Fruit fly (Drosophila melanogaster) whole organism, larva: ENCODE measurements around the gene CG13002.

Source experiments
- noc ChIP-seq: fragments of 200-800 bp; sonication (Bioruptor generic); optimal IDR thresholded peaks from 3 replicates; lab custom pipeline; 2019; ENCODE audit warnings: missing biosample characterization, mild to moderate bottlenecking, missing genetic modification characterization, moderate library complexity

The CG13002 gene

DNA sequence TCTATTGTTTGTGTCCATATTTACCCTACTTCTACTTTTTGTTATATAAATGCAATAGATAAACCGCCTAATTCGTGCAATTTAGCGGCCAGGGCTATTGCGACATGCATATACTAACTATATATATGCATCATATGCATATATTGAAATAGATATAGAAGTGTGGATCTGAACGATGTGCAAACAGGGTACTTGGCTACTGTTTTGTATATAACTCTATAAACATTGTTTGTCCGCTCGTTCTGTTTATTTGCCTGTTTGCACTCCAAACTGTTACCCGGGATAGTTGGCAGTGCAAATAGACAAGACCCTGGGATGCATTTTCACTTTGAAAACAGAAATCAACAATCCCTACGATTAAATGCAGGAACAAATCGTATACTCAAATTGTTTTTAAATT lies 3.4 kb downstream of the CG13002 start:
- no peak for TF ChIP-seq noc (tag; lab: Kevin White, UChicago)

DNA sequence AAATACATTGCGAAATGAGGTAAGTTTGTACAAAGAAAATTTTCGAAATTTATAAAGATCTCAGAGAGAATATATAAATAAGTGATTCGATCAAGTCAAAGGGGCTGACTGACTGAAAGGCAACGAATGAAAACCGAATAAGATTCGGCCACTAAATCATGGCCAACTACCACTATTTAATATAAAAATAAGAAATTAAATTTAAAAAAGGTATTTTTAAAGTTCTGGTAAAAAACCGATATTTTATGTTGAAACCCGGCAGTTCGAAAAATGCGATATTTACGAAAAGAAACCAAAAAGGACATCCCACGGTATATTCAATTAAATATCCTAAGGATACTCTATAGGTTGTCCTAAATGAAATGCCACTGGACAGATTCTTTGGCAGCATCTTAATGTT lies 7.5 kb downstream of the CG13002 start, which contains the start of gene CG33252:
TSS of gene CG33252 (minus strand) at position 101 of the 400 bp plus-strand sequence.
- no peak for TF ChIP-seq noc (tag; lab: Kevin White, UChicago)

DNA sequence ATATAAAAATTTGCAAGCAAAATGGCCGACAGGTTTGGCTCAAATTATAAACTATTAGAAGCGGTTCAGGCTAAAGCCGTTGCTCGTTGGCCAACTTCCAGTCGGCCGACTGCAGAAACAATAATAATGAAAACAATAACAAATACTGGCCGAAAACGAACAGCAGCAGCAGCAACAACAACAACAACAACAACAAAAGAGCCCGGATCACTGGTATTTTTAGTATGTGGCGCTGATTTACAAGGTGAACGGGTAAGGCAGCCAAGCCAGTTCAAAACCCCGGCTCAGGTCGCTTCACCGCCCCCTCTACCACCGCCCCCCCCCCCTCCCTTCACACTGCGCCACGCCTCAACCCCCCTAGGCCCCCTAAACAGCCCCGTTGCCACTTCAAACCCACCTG lies 10.7 kb downstream of the CG13002 start:
- no peak for TF ChIP-seq noc (tag; lab: Kevin White, UChicago)

DNA sequence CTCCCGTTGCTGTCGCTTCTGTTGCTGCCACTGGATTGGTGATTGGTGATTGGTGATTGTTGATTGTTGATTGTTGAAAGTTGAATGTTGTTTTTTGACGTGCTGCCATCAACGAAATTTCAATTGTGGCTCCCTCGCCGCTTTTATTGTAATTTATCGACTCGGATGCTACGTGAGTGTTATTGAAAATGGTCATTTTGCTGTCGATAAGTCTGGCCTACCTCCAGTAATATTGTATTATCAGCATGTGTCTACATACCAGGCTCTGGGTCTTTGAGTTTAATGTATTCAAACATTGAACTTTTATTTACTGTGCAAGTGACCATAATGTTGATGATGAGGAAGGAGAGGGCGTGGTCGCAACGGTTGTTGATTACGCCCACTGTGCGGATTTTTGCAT lies 12.8 kb downstream of the CG13002 start:
- TF ChIP-seq noc (tag; lab: Kevin White, UChicago): no peak

DNA sequence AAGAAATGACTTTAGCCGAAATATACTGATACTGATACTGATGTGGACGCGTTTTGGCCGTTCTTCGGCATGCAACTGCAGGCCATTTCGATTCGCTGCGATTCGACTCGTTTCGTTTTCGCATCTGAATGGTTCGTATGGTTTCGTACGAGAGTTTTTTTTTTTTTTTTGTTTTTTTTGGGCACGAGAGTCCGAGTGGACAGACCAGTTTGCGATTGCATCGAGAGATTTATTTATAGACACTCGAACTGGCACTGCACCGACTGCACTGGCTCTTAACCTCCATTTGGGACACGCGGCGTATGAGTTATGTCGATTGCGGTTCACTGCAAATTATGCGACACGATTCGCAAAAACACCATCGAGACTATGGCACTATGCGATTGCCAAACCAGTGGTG lies 16.5 kb downstream of the CG13002 start:
- no peak for TF ChIP-seq noc (tag; lab: Kevin White, UChicago)

DNA sequence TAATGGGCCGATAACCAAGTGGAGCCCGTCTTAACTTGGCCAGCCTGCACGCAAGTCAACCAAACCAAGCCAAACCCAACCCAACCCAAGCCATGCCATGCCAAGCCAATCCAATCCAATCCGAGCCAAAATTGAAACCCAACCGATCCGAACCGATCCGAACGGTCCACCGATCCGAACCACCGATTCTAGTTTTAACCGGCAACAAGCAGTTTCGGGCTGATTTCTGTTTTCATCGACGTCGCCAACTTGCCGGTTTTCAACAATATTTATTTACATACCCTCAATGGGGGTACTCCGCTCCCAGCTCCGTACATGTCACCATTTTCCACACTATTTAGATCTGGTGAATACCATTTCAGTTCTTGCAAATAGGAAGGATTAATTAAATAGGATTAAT lies 17.4 kb downstream of the CG13002 start:
- no peak for TF ChIP-seq noc (tag; lab: Kevin White, UChicago)

DNA sequence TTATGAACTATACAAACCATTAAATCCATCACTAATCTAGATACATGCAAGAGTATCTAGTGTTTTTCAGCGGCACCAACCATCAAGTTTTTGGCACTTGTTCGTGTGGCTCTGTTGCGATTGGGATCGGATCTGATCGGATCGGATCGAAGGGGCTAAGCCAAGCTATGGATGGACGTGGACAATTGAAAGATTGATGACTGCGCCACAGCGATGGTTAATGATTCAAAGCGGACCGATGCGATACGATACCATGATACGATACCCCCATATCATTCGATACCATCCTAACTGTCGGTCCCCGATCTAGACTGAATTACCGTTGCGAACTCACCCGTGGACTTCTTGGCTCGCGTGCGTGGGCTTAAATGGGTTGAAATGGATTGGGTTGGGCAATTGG lies 18.1 kb downstream of the CG13002 start:
- TF ChIP-seq noc (tag; lab: Kevin White, UChicago): no peak

DNA sequence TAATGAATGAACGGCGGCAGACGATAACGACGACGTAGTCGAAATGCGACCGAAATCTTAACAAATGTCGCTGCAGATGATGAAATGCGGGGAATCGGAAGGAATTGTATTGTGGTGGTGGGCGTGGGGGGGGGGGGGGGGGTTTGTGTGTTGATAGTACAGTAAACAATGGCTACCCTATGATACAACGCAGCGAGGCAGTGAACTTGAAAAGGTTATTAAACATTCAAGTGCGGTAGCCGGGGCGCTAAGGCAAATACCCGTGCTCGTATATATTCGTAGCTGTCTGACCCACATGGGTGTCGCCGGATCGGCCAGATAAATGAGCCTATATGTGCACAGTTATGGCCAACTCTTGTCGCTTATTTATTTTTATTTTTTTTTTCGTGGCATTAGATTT lies 19.7 kb downstream of the CG13002 start:
- TF ChIP-seq noc (tag; lab: Kevin White, UChicago): no peak

DNA sequence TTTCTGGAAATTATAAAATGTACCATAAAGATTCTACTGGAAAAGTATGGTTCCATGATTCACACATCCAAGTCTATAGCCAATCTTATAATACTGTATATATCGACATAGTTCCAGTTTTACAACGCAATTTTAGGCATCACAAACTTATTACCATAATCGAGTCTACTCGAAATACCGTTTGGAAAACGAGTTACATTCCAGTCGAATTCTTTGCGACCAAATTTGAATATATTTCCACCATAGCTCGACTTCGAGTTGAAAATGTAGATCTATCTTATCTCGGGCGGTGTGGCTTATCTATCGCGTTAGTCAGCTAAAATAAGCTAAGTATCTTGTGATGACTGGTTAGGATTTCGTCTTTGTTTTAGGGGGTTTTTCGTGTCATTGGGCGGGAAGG lies 20.3 kb downstream of the CG13002 start:
- peak; percentile 18 for TF ChIP-seq noc (tag; lab: Kevin White, UChicago)

DNA sequence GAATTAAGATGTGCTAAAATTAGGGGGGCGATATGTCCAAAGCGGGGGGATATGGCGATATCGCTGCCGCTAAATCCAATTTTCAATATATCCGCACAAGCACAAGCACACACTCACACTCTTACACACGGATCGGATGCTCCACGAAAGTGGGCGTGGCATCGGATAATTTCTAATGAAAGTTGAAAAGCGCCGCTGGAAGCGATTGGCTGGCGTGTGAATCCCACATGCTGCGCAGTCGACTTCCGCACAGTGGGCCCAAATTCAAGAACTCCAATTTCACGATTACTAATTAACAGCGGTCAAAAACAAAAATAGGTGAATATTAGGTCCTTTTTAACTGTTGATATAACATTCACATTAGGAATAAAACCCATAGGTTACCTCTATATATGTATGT lies 22.4 kb downstream of the CG13002 start:
- no peak for TF ChIP-seq noc (tag; lab: Kevin White, UChicago)

DNA sequence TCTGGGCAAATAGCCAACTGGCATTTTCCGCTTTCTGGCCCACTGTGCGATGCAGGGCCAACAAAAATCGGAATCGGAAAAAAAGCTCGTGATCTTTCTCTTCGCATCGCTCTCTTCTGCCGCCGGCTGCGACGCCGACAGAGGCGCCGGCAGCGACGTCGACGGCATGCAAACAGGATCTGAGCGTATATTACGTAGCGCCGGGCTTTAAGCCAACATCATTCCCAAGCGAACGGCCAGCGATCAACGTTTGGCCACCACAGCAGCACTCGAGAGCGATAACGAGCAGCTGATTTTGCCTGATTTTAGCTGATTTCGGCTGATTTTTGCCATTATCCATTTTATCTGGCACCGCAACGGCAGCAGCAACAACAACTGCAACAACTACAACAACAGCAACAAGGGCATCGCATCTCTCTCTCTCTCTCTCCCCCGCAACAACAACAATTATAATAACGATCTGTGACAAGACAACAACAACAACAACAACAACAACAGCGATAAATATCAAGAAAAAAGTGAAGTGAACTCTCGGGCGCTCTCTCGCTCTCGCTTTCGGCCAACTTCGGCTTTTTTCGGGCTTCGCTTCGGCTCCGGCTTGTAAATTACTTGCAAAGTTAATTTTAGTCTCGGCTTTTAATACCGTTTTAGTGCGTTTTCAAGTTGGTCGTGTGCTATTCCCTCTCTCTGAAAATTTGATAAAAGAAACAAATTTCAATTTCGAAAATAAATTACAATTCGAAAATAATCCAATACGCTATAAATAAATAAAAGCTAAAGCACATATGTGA lies 23.6 kb downstream of the CG13002 start, which contains the start of gene CG4928:
TSS of gene CG4928 (plus strand) at position 216 of the 791 bp plus-strand sequence.
- TF ChIP-seq noc (tag; lab: Kevin White, UChicago): no peak

DNA sequence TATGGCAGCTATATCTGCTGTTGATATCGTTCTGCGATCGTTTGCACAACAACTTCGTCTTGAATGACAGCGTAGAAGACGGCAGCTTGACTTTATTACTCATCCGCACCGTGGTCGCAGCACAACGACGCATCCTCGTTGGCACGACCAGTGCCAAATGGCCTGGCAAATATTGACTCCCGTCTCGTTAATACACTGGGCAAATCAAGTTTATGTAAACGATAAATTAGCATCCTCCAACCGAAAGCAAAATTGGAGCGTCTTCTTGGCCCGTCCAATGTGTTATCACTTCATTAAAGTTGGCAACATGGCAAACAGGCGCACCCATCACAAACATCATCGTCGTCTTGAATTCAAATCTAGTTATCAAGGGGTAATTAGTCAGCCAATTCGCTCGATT lies 27.9 kb downstream of the CG13002 start:
- TF ChIP-seq noc (tag; lab: Kevin White, UChicago): no peak

DNA sequence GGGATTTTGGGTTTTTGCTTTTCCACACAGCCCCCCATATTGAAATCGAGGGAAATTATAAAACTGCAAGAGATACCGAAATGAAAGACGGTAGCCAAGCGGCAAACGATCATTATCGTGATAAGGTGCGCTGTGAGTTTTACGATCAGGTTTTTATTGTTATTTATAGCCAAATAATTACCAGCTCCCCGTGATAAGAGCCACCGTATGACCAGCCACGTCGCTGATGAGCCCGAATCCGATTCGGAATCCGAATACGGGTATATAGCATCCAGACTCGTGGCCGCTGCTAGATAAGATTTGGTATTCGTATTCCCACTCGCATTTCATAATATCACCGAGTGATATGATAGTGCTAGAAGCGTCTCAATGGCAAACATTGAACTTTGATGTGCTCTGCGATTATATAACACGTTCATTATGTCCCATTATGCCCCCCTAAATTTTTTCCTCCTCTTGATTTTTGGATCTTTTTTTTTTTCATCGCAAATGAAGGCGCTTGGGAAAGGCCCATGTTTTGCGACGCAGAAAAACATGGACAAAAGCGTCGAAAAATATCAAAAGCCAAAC lies 29.2 kb downstream of the CG13002 start:
- TF ChIP-seq noc (tag; lab: Kevin White, UChicago): peak; percentile 68

DNA sequence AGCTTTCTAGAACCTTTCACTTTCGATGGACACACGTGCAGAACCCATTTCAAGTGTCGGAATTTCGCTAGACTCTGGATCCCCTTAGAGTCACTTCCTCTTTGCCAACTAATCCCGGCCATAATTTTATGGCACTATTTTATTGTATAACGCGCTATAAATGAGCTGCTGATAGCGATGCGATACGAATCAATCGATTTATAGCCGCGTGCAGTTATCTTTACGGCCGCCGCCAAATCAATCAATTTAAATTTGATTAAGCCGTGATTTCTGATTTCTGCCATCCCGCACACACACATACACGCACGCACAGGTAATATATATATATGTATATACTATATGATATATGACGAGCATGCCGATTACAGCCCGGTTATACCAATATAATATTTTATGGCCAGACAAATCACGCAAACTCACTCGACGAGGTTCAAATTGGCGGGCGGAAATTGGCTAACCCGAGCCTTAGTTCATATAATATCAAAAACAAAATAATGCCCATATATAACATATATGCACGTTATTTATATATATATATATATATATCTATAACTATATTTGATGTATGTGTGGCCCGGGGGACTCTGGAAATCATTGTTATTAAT lies 31.2 kb downstream of the CG13002 start:
- peak; percentile 77 for TF ChIP-seq noc (tag; lab: Kevin White, UChicago)

DNA sequence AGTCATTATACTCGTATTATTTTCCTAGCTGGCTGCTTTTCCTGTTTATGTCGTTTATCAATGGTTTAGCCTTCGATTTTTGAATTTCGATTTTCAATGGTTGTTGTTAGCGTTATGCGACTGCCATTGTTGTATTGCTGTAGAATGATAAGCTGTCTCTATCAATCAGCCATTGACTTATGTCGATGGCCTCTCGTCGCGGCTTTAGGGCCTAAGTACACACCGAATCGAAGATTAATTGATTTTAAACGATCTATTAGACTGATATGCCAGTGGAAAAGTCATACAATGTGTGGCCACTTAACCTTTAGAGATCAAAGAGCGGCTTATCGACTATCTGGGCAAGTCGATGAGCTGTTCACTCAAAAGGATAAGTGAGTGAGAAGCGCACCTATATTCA lies 33.0 kb downstream of the CG13002 start:
- no peak for TF ChIP-seq noc (tag; lab: Kevin White, UChicago)

DNA sequence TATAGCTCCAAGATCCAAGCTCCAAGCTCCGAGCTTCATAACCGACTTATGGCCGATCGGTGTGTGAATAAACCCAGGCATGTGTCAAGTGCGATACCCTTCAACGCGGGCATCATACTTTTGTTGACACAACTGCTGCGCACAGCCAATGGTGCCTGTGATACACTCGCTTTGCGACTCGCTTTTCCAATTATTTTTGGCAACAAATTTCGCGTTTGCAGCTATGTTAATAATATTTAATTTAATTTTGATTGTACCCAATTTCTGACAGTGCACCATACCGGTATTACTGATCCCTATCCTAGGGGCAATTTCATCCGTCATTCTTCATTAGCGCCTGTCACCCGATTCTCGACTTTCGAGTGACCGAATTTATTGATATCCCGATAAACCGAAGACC lies 33.9 kb downstream of the CG13002 start:
- no peak for TF ChIP-seq noc (tag; lab: Kevin White, UChicago)
